Fruit fly (Drosophila melanogaster) whole organism, embryonic: ENCODE data around the gene CG15522.

Experiments used
- CG10431 ChIP-seq: fragments of 200-800 bp; sonication (Bioruptor generic); optimal IDR thresholded peaks from 3 replicates; lab custom pipeline; 2018; ENCODE audit warnings: missing biosample characterization, mild to moderate bottlenecking, missing genetic modification characterization
- CG11560 ChIP-seq: fragments of 200-800 bp; sonication (Bioruptor generic); IDR thresholded peaks from 3 replicates; pipeline ENCODE4 v1.3.6; 2022; ENCODE audit warnings: missing biosample characterization, missing genetic modification characterization
- CG11695 ChIP-seq: fragments of 200-800 bp; sonication (Bioruptor generic); IDR thresholded peaks from 3 replicates; pipeline ENCODE4 v1.3.6; 2022; ENCODE audit warnings: missing biosample characterization, missing genetic modification characterization
- CG13894 ChIP-seq: fragments of 200-800 bp; sonication (Bioruptor generic); optimal IDR thresholded peaks from 3 replicates; lab custom pipeline; 2018; ENCODE audit warnings: missing biosample characterization, mild to moderate bottlenecking, missing genetic modification characterization, moderate library complexity
- CG14014 ChIP-seq: fragments of 200-800 bp; sonication (Bioruptor generic); IDR thresholded peaks from 2 replicates; pipeline ENCODE4 v1.3.6; 2022; ENCODE audit warnings: missing biosample characterization, missing genetic modification characterization
- CG15696 ChIP-seq: fragments of 200-800 bp; sonication (Bioruptor generic); optimal IDR thresholded peaks from 2 replicates; lab custom pipeline; 2019; ENCODE audit warnings: missing biosample characterization, mild to moderate bottlenecking, missing genetic modification characterization, moderate library complexity
- CG17361 ChIP-seq: fragments of 200-800 bp; sonication (Bioruptor generic); IDR thresholded peaks from 3 replicates; pipeline ENCODE4 v1.3.6; 2022; ENCODE audit warnings: missing biosample characterization, missing genetic modification characterization
- CG17385 ChIP-seq: fragments of 200-800 bp; sonication (Bioruptor generic); optimal IDR thresholded peaks from 3 replicates; lab custom pipeline; 2018; ENCODE audit warnings: missing biosample characterization, mild to moderate bottlenecking, missing genetic modification characterization
- CG1792 ChIP-seq: fragments of 200-800 bp; sonication (Bioruptor generic); optimal IDR thresholded peaks from 2 replicates; lab custom pipeline; 2016; ENCODE audit warnings: missing biosample characterization, missing genetic modification characterization
- CG18011 ChIP-seq: fragments of 200-800 bp; sonication (Bioruptor generic); optimal IDR thresholded peaks from 2 replicates; lab custom pipeline; 2017; ENCODE audit warnings: missing biosample characterization, missing genetic modification characterization, mild to moderate bottlenecking, moderate library complexity, missing genotype
- CG18619 ChIP-seq: fragments of 200-800 bp; sonication (Bioruptor generic); optimal IDR thresholded peaks from 3 replicates; lab custom pipeline; 2017; ENCODE audit warnings: missing biosample characterization, mild to moderate bottlenecking, missing genetic modification characterization
- CG2202 ChIP-seq: fragments of 200-800 bp; sonication (Bioruptor generic); optimal IDR thresholded peaks from 2 replicates; lab custom pipeline; 2018; ENCODE audit warnings: missing biosample characterization, mild to moderate bottlenecking, missing genetic modification characterization
- CG2889 ChIP-seq: fragments of 200-800 bp; sonication (Bioruptor generic); IDR thresholded peaks from 3 replicates; pipeline ENCODE4 v1.3.6; 2022; ENCODE audit warnings: missing biosample characterization, missing genetic modification characterization
- CG31441 ChIP-seq: fragments of 200-800 bp; sonication (Bioruptor generic); IDR thresholded peaks from 2 replicates; pipeline ENCODE4 v1.3.6; 2022; ENCODE audit warnings: missing biosample characterization, missing genetic modification characterization
- CG34376 ChIP-seq: fragments of 200-800 bp; sonication (Bioruptor generic); optimal IDR thresholded peaks from 2 replicates; lab custom pipeline; 2018; ENCODE audit warnings: missing biosample characterization, mild to moderate bottlenecking, missing genetic modification characterization
- CG4328 ChIP-seq: fragments of 200-800 bp; sonication (Bioruptor generic); optimal IDR thresholded peaks from 3 replicates; lab custom pipeline; 2017; ENCODE audit warnings: missing biosample characterization, missing genetic modification reagents, missing genetic modification characterization
- CG7928 ChIP-seq: fragments of 200-800 bp; sonication (Bioruptor generic); optimal IDR thresholded peaks from 2 replicates; lab custom pipeline; 2017; ENCODE audit warnings: missing biosample characterization, mild to moderate bottlenecking, missing genetic modification characterization
- CG8359 ChIP-seq: fragments of 200-800 bp; sonication (Bioruptor generic); optimal IDR thresholded peaks from 2 replicates; lab custom pipeline; 2017; ENCODE audit warnings: missing biosample characterization, mild to moderate bottlenecking, missing genetic modification characterization, borderline replicate concordance
- CG9932 ChIP-seq: fragments of 200-800 bp; sonication (Bioruptor generic); IDR thresholded peaks from 2 replicates; pipeline ENCODE4 v1.3.6; 2022; ENCODE audit warnings: missing biosample characterization, missing genetic modification characterization
- Dip2 ChIP-seq: fragments of 200-800 bp; sonication (Bioruptor generic); IDR thresholded peaks from 2 replicates; pipeline ENCODE4 v1.3.6; 2022; ENCODE audit warnings: missing biosample characterization, missing genetic modification characterization
- Eip74EF ChIP-seq, 2 experiments: fragments of 200-800 bp in 1 of 2; fragments of >200 bp in 1 of 2; sonication (Bioruptor generic) in 1 of 2; optimal IDR thresholded peaks; 2 replicates each; lab custom pipeline; 2017 to 2019; ENCODE audit warnings: missing biosample characterization in 2 of 2, missing genetic modification characterization in 2 of 2, mild to moderate bottlenecking in 1 of 2, moderate library complexity in 1 of 2
- Elba2 ChIP-seq: fragments of 200-800 bp; sonication (Bioruptor generic); optimal IDR thresholded peaks from 3 replicates; lab custom pipeline; 2016; ENCODE audit warnings: missing biosample characterization, missing genetic modification characterization
- Fer1 ChIP-seq: fragments of 200-800 bp; sonication (Bioruptor generic); optimal IDR thresholded peaks from 2 replicates; lab custom pipeline; 2017; ENCODE audit warnings: missing biosample characterization, mild to moderate bottlenecking, missing genetic modification characterization
- Hmr ChIP-seq: fragments of 200-800 bp; sonication (Bioruptor generic); optimal IDR thresholded peaks from 3 replicates; lab custom pipeline; 2017; ENCODE audit warnings: mild to moderate bottlenecking, missing biosample characterization, missing genetic modification reagents, missing genetic modification characterization
- Max ChIP-seq: fragments of 200-800 bp; sonication (Bioruptor generic); optimal IDR thresholded peaks from 2 replicates; lab custom pipeline; 2016; ENCODE audit warnings: missing biosample characterization, mild to moderate bottlenecking, missing genetic modification characterization
- Optix ChIP-seq: fragments of 200-800 bp; sonication (Bioruptor generic); IDR thresholded peaks from 3 replicates; pipeline ENCODE4 v1.3.6; 2022; ENCODE audit warnings: missing biosample characterization, missing genetic modification characterization
- Rx ChIP-seq: fragments of 200-800 bp; sonication (Bioruptor generic); IDR thresholded peaks from 2 replicates; pipeline ENCODE4 v1.3.6; 2022; ENCODE audit warnings: missing biosample characterization, missing genetic modification characterization
- Sox102F ChIP-seq: fragments of 200-800 bp; sonication (Bioruptor generic); optimal IDR thresholded peaks from 2 replicates; lab custom pipeline; 2018; ENCODE audit warnings: missing biosample characterization, mild to moderate bottlenecking, missing genetic modification characterization, moderate library complexity
- Vsx1 ChIP-seq: fragments of 200-800 bp; sonication (Bioruptor generic); optimal IDR thresholded peaks from 2 replicates; lab custom pipeline; 2017; ENCODE audit warnings: missing biosample characterization, mild to moderate bottlenecking, missing genetic modification characterization, missing genetic modification reagents
- YL-1 ChIP-seq: fragments of 200-800 bp; sonication (Bioruptor generic); optimal IDR thresholded peaks from 3 replicates; lab custom pipeline; 2017; ENCODE audit warnings: missing biosample characterization, mild to moderate bottlenecking, missing genetic modification characterization
- bab2 ChIP-seq: fragments of 200-800 bp; sonication (Bioruptor generic); optimal IDR thresholded peaks from 2 replicates; lab custom pipeline; 2016; ENCODE audit warnings: missing biosample characterization, missing genetic modification characterization
- bcd ChIP-seq: fragments of 200-800 bp; sonication (Bioruptor generic); optimal IDR thresholded peaks from 2 replicates; lab custom pipeline; 2017; ENCODE audit warnings: missing biosample characterization, mild to moderate bottlenecking, missing genetic modification characterization
- emc ChIP-seq: fragments of 200-800 bp; sonication (Bioruptor generic); optimal IDR thresholded peaks from 2 replicates; lab custom pipeline; 2016; ENCODE audit warnings: missing biosample characterization, missing genetic modification characterization
- gsb ChIP-seq: fragments of 200-800 bp; sonication (Bioruptor generic); IDR thresholded peaks from 2 replicates; pipeline ENCODE4 v1.3.6; 2022; ENCODE audit warnings: missing biosample characterization, missing genetic modification characterization
- gsb-n ChIP-seq: fragments of 200-800 bp; sonication (Bioruptor generic); optimal IDR thresholded peaks from 3 replicates; lab custom pipeline; 2018; ENCODE audit warnings: missing biosample characterization, mild to moderate bottlenecking, missing genetic modification characterization
- h ChIP-seq: fragments of >200 bp; optimal IDR thresholded peaks from 2 replicates; lab custom pipeline; 2017
- her ChIP-seq: fragments of 200-800 bp; sonication (Bioruptor generic); optimal IDR thresholded peaks from 2 replicates; lab custom pipeline; 2016; ENCODE audit warnings: missing biosample characterization, missing genetic modification characterization
- kay ChIP-seq: fragments of 200-800 bp; sonication (Bioruptor generic); optimal IDR thresholded peaks from 2 replicates; lab custom pipeline; 2016; ENCODE audit warnings: missing biosample characterization, missing genetic modification characterization
- lab ChIP-seq: fragments of 200-800 bp; sonication (Bioruptor generic); optimal IDR thresholded peaks from 3 replicates; lab custom pipeline; 2017; ENCODE audit warnings: missing biosample characterization, missing genetic modification characterization, mild to moderate bottlenecking, moderate library complexity, missing genetic modification reagents
- lov ChIP-seq, 2 experiments: fragments of 200-800 bp in 1 of 2; fragments of >200 bp in 1 of 2; sonication (Bioruptor generic) in 1 of 2; IDR thresholded peaks in 1 of 2; optimal IDR thresholded peaks in 1 of 2; 2 replicates in 1 of 2; 3 replicates in 1 of 2; pipeline versions ENCODE4 v1.3.6 to Lab custom; 2017 to 2022; ENCODE audit warnings: missing biosample characterization in 1 of 2, missing genetic modification characterization in 1 of 2
- nerfin-1 ChIP-seq: fragments of 200-800 bp; sonication (Bioruptor generic); optimal IDR thresholded peaks from 3 replicates; lab custom pipeline; 2019; ENCODE audit warnings: missing biosample characterization, mild to moderate bottlenecking, missing genetic modification characterization, moderate library complexity
- pan ChIP-seq, 4 experiments: fragments of >200 bp in 3 of 4; fragments of 200-800 bp in 1 of 4; sonication (Bioruptor generic) in 1 of 4; optimal IDR thresholded peaks in 3 of 4; IDR thresholded peaks in 1 of 4; 2 replicates each; pipeline versions ENCODE4 v1.3.6 to Lab custom; 2017 to 2022; ENCODE audit warnings: missing biosample characterization in 2 of 4, missing genetic modification characterization in 2 of 4, mixed read lengths in 1 of 4
- psq ChIP-seq: fragments of 200-800 bp; sonication (Bioruptor generic); optimal IDR thresholded peaks from 2 replicates; lab custom pipeline; 2017; ENCODE audit warnings: missing biosample characterization, missing genetic modification characterization
- tgo ChIP-seq: fragments of 200-800 bp; sonication (Bioruptor generic); IDR thresholded peaks from 3 replicates; pipeline ENCODE4 v1.3.6; 2022; ENCODE audit warnings: missing biosample characterization, missing genetic modification characterization
- tll ChIP-seq, 2 experiments: fragments of 200-800 bp in 1 of 2; fragments of >200 bp in 1 of 2; sonication (Bioruptor generic) in 1 of 2; optimal IDR thresholded peaks; 2 replicates each; lab custom pipeline; 2017 to 2019; ENCODE audit warnings: missing biosample characterization in 2 of 2, missing genetic modification characterization in 2 of 2, mild to moderate bottlenecking in 1 of 2, moderate library complexity in 1 of 2
- tna ChIP-seq: fragments of 200-800 bp; sonication (Bioruptor generic); IDR thresholded peaks from 2 replicates; pipeline ENCODE4 v1.3.6; 2022; ENCODE audit warnings: missing biosample characterization, missing genetic modification characterization; ENCODE audit not compliant: partially characterized antibody
- ttk ChIP-seq: fragments of 200-800 bp; sonication (Bioruptor generic); IDR thresholded peaks from 2 replicates; pipeline ENCODE4 v2.1.2; 2022; ENCODE audit warnings: missing biosample characterization, missing genetic modification characterization
- vvl ChIP-seq: fragments of 200-800 bp; sonication (Bioruptor generic); IDR thresholded peaks from 2 replicates; pipeline ENCODE4 v1.3.6; 2022; ENCODE audit warnings: missing biosample characterization, missing genetic modification characterization
- zfh1 ChIP-seq: fragments of 200-800 bp; sonication (Bioruptor generic); IDR thresholded peaks from 3 replicates; pipeline ENCODE4 v1.3.6; 2022; ENCODE audit warnings: missing biosample characterization, missing genetic modification characterization

The CG15522 gene

dm6 chr3R:29894393-29894792, 32.7 kb upstream of the CG15522 start (continued):
- TF ChIP-seq Sox102F (GFP tag; lab: Kevin White, UChicago) (peak; percentile 72), CG18619 (GFP tag; lab: Kevin White, UChicago) (peak; percentile 55), bab2 (GFP tag; lab: Kevin White, UChicago) (peak; percentile 21), CG8359 (no peak), psq (GFP tag; lab: Kevin White, UChicago) (no peak), CG7928 (GFP tag; lab: Kevin White, UChicago) (no peak), emc (GFP tag; lab: Kevin White, UChicago) (no peak), Max (GFP tag; lab: Kevin White, UChicago) (peak; percentile 2), lov (optimal IDR thresholded peaks at IDR 0.05; lab: Kevin White, UChicago) (no peak), lov (GFP tag; IDR thresholded peaks at IDR 0.05; lab: Robert Waterston, UW) (no peak), CG9932 (peak; percentile 72), gsb-n (tag; lab: Kevin White, UChicago) (no peak), Elba2 (GFP tag; lab: Kevin White, UChicago) (no peak), lab (GFP tag; lab: Kevin White, UChicago) (peak; percentile 69), CG17361 (peak; percentile 67), CG10431 (no peak), Rx (GFP tag; lab: Robert Waterston, UW) (no peak), CG14014 (peak; percentile 63; the same call in 1 of the 2 replicates), CG1792 (GFP tag; lab: Kevin White, UChicago) (no peak), CG34376 (GFP tag; lab: Kevin White, UChicago) (peak; percentile 6), bcd (peak; percentile 67), Eip74EF (GFP tag; optimal IDR thresholded peaks at IDR 0.05; lab: Kevin White, UChicago) (peak in 1 of 2 experiments; percentile 51), CG4328 (peak; percentile 8), vvl (peak; percentile 51; the same call in 1 of the 2 replicates), Fer1 (peak; percentile 66), CG2202 (tag; lab: Kevin White, UChicago) (no peak), YL-1 (no peak), Hmr (GFP tag; lab: Kevin White, UChicago) (peak; percentile 67), Optix (no peak), her (peak; percentile 45), h (lab: Kevin White, UChicago) (no peak), CG11560 (tag; lab: Robert Waterston, UW) (no peak), zfh1 (peak; percentile 35; the same call in 1 of the 3 replicates), CG18011 (GFP tag; lab: Kevin White, UChicago) (no peak), Dip2 (GFP tag; lab: Robert Waterston, UW) (no peak), tgo (peak; percentile 67), tna (GFP tag; lab: Robert Waterston, UW) (no peak), CG31441 (GFP tag; lab: Robert Waterston, UW) (peak; percentile 76), pan (optimal IDR thresholded peaks at IDR 0.05; lab: Kevin White, UChicago) (no peak), pan (GFP tag; optimal IDR thresholded peaks at IDR 0.05 in 1 of 2, IDR thresholded peaks at IDR 0.05 in 1 of 2) (peak in 1 of 2 experiments; percentile 57), gsb (peak; percentile 47), ttk (GFP tag; lab: Robert Waterston, UW) (peak; percentile 29; the same call in 1 of the 2 replicates), tll (GFP tag; optimal IDR thresholded peaks at IDR 0.05; lab: Kevin White, UChicago) (no peak), Vsx1 (GFP tag; lab: Kevin White, UChicago) (peak; percentile 19), CG11695 (peak; percentile 73), CG17385 (GFP tag; lab: Kevin White, UChicago) (peak; percentile 57), CG13894 (tag; lab: Kevin White, UChicago) (no peak), kay (GFP tag; lab: Kevin White, UChicago) (peak; percentile 10), CG2889 (GFP tag; lab: Robert Waterston, UW) (0 out of 3 replicates have a peak, but pooled peaks have one; percentile 40), CG15696 (peak; percentile 16), nerfin-1 (tag; lab: Kevin White, UChicago) (peak; percentile 37)
